Fruit fly (Drosophila melanogaster) Kc167 (cell line): ENCODE results near the gene Ski6.

Experiments used
- Myc ChIP-seq: fragments of >200 bp; optimal IDR thresholded peaks from 2 replicates; lab custom pipeline; 2017; ENCODE audit warnings: missing external identifiers
- Sin3A ChIP-seq: fragments of >200 bp; optimal IDR thresholded peaks from 2 replicates; lab custom pipeline; 2018; ENCODE audit warnings: missing external identifiers
- h ChIP-seq: fragments of >200 bp; optimal IDR thresholded peaks from 3 replicates; lab custom pipeline; 2018; ENCODE audit warnings: missing external identifiers
- insv ChIP-seq: fragments of >200 bp; optimal IDR thresholded peaks from 3 replicates; lab custom pipeline; 2018; ENCODE audit warnings: missing external identifiers
- psq ChIP-seq: fragments of >200 bp; optimal IDR thresholded peaks from 2 replicates; lab custom pipeline; 2017; ENCODE audit warnings: missing external identifiers
- ttk ChIP-seq: sonication (Bioruptor generic); optimal IDR thresholded peaks from 2 replicates; lab custom pipeline; 2017; ENCODE audit warnings: missing external identifiers

The Ski6 gene

dm6 chr2L:13222225-13222648 lies at the start of gene Ski6, which contains the start of gene CG16812:
TSS of gene Ski6 (minus strand) at chr2L:13222429.
TSS of gene CG16812 (plus strand) at chr2L:13222587.
- no peak for TF ChIP-seq Myc (lab: Kevin White, UChicago)
- no peak for TF ChIP-seq h (lab: Kevin White, UChicago)
- no peak for TF ChIP-seq Sin3A (lab: Kevin White, UChicago)
- TF ChIP-seq insv (lab: Kevin White, UChicago): no peak

- no peak for TF ChIP-seq insv (lab: Kevin White, UChicago)
- TF ChIP-seq Myc (lab: Kevin White, UChicago): no peak
- no peak for TF ChIP-seq Sin3A (lab: Kevin White, UChicago)
These were observed 45.9 kb upstream of the Ski6 start for dm6 chr2L:13268040-13268652.

dm6 chr2L:13266627-13267026 lies 44.4 kb upstream of the Ski6 start:
- TF ChIP-seq h (lab: Kevin White, UChicago) (no peak), ttk (lab: Kevin White, UChicago) (no peak), Myc (lab: Kevin White, UChicago) (no peak), psq (lab: Kevin White, UChicago) (no peak), Sin3A (lab: Kevin White, UChicago) (no peak), insv (lab: Kevin White, UChicago) (no peak)

dm6 chr2L:13265776-13266175 lies 43.5 kb upstream of the Ski6 start, which contains the start of gene CG31848:
TSS of gene CG31848 (minus strand) at chr2L:13265876.
- no peak for TF ChIP-seq ttk (lab: Kevin White, UChicago)
- no peak for TF ChIP-seq psq (lab: Kevin White, UChicago)
- TF ChIP-seq insv (lab: Kevin White, UChicago): no peak
- TF ChIP-seq Sin3A (lab: Kevin White, UChicago): no peak
- TF ChIP-seq Myc (lab: Kevin White, UChicago): no peak
- no peak for TF ChIP-seq h (lab: Kevin White, UChicago)

dm6 chr2L:13260740-13261139 lies 38.5 kb upstream of the Ski6 start, which contains the start of gene CG44085:
TSS of gene CG44085 (plus strand) at chr2L:13261008.
- TF ChIP-seq psq (lab: Kevin White, UChicago): no peak
- TF ChIP-seq Myc (lab: Kevin White, UChicago): no peak
- no peak for TF ChIP-seq h (lab: Kevin White, UChicago)
- TF ChIP-seq insv (lab: Kevin White, UChicago): no peak
- TF ChIP-seq Sin3A (lab: Kevin White, UChicago): no peak

dm6 chr2L:13259643-13260042 lies 37.4 kb upstream of the Ski6 start, which contains the start of gene CG31730:
TSS of gene CG31730 (minus strand) at chr2L:13259743.
- no peak for TF ChIP-seq insv (lab: Kevin White, UChicago)
- TF ChIP-seq ttk (lab: Kevin White, UChicago): no peak
- TF ChIP-seq h (lab: Kevin White, UChicago): no peak
- no peak for TF ChIP-seq Myc (lab: Kevin White, UChicago)

- TF ChIP-seq ttk (lab: Kevin White, UChicago) (no peak), insv (lab: Kevin White, UChicago) (no peak), psq (lab: Kevin White, UChicago) (no peak), Sin3A (lab: Kevin White, UChicago) (no peak), h (lab: Kevin White, UChicago) (no peak), Myc (lab: Kevin White, UChicago) (no peak)
These were observed 36.5 kb upstream of the Ski6 start for dm6 chr2L:13258702-13259101.

- TF ChIP-seq ttk (lab: Kevin White, UChicago): no peak
- TF ChIP-seq h (lab: Kevin White, UChicago): no peak
- TF ChIP-seq Myc (lab: Kevin White, UChicago): no peak
- no peak for TF ChIP-seq insv (lab: Kevin White, UChicago)
- TF ChIP-seq Sin3A (lab: Kevin White, UChicago): no peak
- no peak for TF ChIP-seq psq (lab: Kevin White, UChicago)
These were observed 34.9 kb upstream of the Ski6 start, which contains the start of gene Naa20B for dm6 chr2L:13257177-13257576. TSS of gene Naa20B (plus strand) at chr2L:13257477.

dm6 chr2L:13251167-13251566 lies 28.9 kb upstream of the Ski6 start:
- TF ChIP-seq ttk (lab: Kevin White, UChicago) (no peak), insv (lab: Kevin White, UChicago) (no peak), psq (lab: Kevin White, UChicago) (no peak), h (lab: Kevin White, UChicago) (no peak), Myc (lab: Kevin White, UChicago) (no peak), Sin3A (lab: Kevin White, UChicago) (no peak)

dm6 chr2L:13245855-13246645 lies 23.8 kb upstream of the Ski6 start, which contains the start of gene CG16820:
TSS of gene CG16820 (plus strand) at chr2L:13246232.
- TF ChIP-seq insv (lab: Kevin White, UChicago) (no peak), psq (lab: Kevin White, UChicago) (no peak), Myc (lab: Kevin White, UChicago) (no peak), Sin3A (lab: Kevin White, UChicago) (no peak), h (lab: Kevin White, UChicago) (no peak), ttk (lab: Kevin White, UChicago) (no peak)

- TF ChIP-seq psq (lab: Kevin White, UChicago): no peak
- no peak for TF ChIP-seq ttk (lab: Kevin White, UChicago)
These were observed 22.6 kb upstream of the Ski6 start for dm6 chr2L:13244759-13245308.
